Worm (Caenorhabditis elegans): ENCODE measurements around the gene lgx-1.

Gene lgx-1

ce11 chrX:5518352-5518751 lies 20.0 kb downstream of the lgx-1 start:
- TF ChIP-seq skn-1 (tag; optimal IDR thresholded peaks at IDR 0.05) (no peak), ztf-4 (tag; optimal IDR thresholded peaks at IDR 0.05) (no peak), fkh-2 (tag; optimal IDR thresholded peaks at IDR 0.05) (no peak), R02D3.7 (tag; optimal IDR thresholded peaks at IDR 0.05) (no peak), elt-3 (tag; optimal IDR thresholded peaks at IDR 0.05) (no peak), elt-1 (tag; optimal IDR thresholded peaks at IDR 0.05) (no peak), ztf-11 (tag; optimal IDR thresholded peaks at IDR 0.05) (no peak), ceh-16 (tag; optimal IDR thresholded peaks at IDR 0.05) (no peak)

DNA sequence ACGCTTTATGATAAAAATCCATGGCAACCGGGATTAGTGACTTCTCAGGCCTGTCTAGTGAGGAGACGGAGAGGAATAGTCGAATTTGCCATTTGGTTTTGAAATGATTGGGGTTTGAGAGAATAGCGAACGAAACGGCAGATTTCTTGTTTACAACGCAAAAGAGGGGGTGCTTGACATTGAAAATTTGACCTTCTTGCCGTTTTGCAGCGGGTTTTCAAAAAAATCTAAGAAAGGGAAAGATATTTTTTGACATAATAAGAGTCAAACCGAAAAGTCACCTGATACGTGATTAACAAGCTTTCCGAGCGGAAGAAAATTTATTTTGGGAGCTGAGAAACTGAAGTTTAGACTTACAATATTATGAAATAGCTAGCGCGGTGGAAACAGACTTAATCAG lies 20.5 kb downstream of the lgx-1 start:
- TF ChIP-seq sea-2 (GFP tag; optimal IDR thresholded peaks at IDR 0.05) (no peak), lin-39 (tag; optimal IDR thresholded peaks at IDR 0.05) (no peak), nfya-1 (tag; optimal IDR thresholded peaks at IDR 0.05; ENCODE audit: insufficient read depth) (peak; percentile 7), nhr-12 (tag; optimal IDR thresholded peaks at IDR 0.05) (no peak), nhr-25 (tag; optimal IDR thresholded peaks at IDR 0.05) (peak; percentile 67), nhr-11 (tag; optimal IDR thresholded peaks at IDR 0.05) (no peak), ztf-11 (tag; optimal IDR thresholded peaks at IDR 0.05) (no peak), unc-62 (GFP tag; optimal IDR thresholded peaks at IDR 0.05) (no peak), ZK546.5 (tag; optimal IDR thresholded peaks at IDR 0.05) (no peak)

- TF ChIP-seq nhr-12 (tag; optimal IDR thresholded peaks at IDR 0.05) (no peak), ceh-9 (tag; optimal IDR thresholded peaks at IDR 0.05) (no peak), sea-2 (GFP tag; optimal IDR thresholded peaks at IDR 0.05) (no peak), lsy-12 (tag; optimal IDR thresholded peaks at IDR 0.05) (no peak), lin-15B (tag; optimal IDR thresholded peaks at IDR 0.05) (no peak), zag-1 (tag; optimal IDR thresholded peaks at IDR 0.05) (no peak), nhr-11 (tag; optimal IDR thresholded peaks at IDR 0.05) (peak; percentile 19)
These were observed 21.3 kb downstream of the lgx-1 start, which contains the start of gene T23F2.5 for ce11 chrX:5517063-5517462. Gene T23F2.5, minus strand, starts transcription at chrX:5517163.

- TF ChIP-seq pqm-1 (tag; optimal IDR thresholded peaks at IDR 0.05) (peak; percentile 40), sea-2 (GFP tag; optimal IDR thresholded peaks at IDR 0.05) (no peak), skn-1 (tag; optimal IDR thresholded peaks at IDR 0.05) (no peak), mml-1 (tag; optimal IDR thresholded peaks at IDR 0.05) (no peak), egl-5 (tag; optimal IDR thresholded peaks at IDR 0.05) (no peak), nhr-11 (tag; optimal IDR thresholded peaks at IDR 0.05) (no peak), nhr-28 (tag; optimal IDR thresholded peaks at IDR 0.05) (no peak), ztf-11 (tag; optimal IDR thresholded peaks at IDR 0.05) (no peak), elt-2 (tag; optimal IDR thresholded peaks at IDR 0.05) (peak; percentile 9), ceh-28 (tag; optimal IDR thresholded peaks at IDR 0.05) (no peak), pha-4 (tag; optimal IDR thresholded peaks at IDR 0.05) (peak; percentile 69), unc-62 (GFP tag; optimal IDR thresholded peaks at IDR 0.05) (no peak)
These were observed 22.0 kb downstream of the lgx-1 start for ce11 chrX:5516365-5516764.

DNA sequence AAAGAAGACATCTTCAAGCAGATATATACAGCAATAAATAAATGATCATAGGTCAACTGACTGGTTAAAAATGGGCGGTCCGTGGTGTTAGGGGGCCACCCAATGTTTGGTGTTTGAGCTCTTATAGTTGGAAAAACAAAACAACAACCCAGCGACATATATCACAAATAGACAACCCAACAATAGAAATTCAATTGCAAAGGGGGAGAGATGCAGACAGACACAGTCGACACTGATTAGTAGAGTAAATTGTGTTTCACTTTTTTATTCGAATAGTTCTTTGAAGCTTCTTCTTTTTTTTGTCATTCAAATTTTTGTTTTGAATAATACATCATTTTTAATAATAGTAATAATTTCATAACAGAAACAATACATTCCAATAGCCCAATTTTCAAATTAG lies 22.9 kb downstream of the lgx-1 start:
- peak; percentile 3 for TF ChIP-seq fkh-10 (GFP tag; optimal IDR thresholded peaks at IDR 0.05)
- TF ChIP-seq unc-39 (tag; optimal IDR thresholded peaks at IDR 0.05), result no peak
- TF ChIP-seq nhr-237 (tag; optimal IDR thresholded peaks at IDR 0.05), result no peak

DNA sequence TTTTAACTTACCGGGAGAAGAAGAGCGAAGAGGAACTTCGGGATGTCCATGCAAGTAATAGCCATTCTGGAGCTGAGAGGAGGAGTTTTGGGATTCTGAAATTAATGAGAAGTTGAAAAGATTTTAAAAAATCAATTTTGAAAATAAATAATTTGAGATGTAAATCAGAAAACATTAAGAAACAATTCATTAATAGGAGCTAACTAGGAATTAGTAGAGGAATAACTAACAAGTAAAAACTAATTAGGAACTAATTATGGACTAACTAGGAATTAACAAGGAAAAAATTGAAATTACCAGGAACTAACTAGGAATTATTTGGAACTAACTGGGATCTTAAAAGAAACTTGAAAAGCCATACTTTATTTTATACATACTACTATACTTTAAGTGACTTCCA lies 23.3 kb downstream of the lgx-1 start, which contains the start of gene T23F2.4:
Gene T23F2.4, minus strand, starts transcription at position 101 of the 400 bp plus-strand sequence.
- TF ChIP-seq nhr-25 (tag; optimal IDR thresholded peaks at IDR 0.05), result no peak
- TF ChIP-seq ZK546.5 (tag; optimal IDR thresholded peaks at IDR 0.05), result no peak
- no peak for TF ChIP-seq jun-1 (tag; optimal IDR thresholded peaks at IDR 0.05)
- no peak for TF ChIP-seq nhr-76 (tag; optimal IDR thresholded peaks at IDR 0.05)
- no peak for TF ChIP-seq ceh-16 (tag; optimal IDR thresholded peaks at IDR 0.05)
- TF ChIP-seq ceh-82 (tag; optimal IDR thresholded peaks at IDR 0.05), result no peak
